Fruit fly (Drosophila melanogaster): Measurements from ENCODE around the gene tnc.
A peak's percentile ranks its signal among the peaks of the same experiment; 100 is the strongest.

Gene tnc

dm6 chr3R:25044816-25045551 lies 60.8 kb downstream of the tnc start, which contains the start of gene 5PtaseI:
TSS of gene 5PtaseI (minus strand) at chr3R:25045151.
- TF ChIP-seq Eip78C (GFP tag), result peak; percentile 50
- TF ChIP-seq Eip75B (GFP tag; optimal IDR thresholded peaks at IDR 0.05), result peak; percentile 74
- TF ChIP-seq CG31627 (GFP tag; optimal IDR thresholded peaks at IDR 0.05), result no peak

dm6 chr3R:25046023-25046422 lies 61.8 kb downstream of the tnc start, which contains the start of gene CG11786:
TSS of gene CG11786 (plus strand) at chr3R:25046323.
- TF ChIP-seq Blimp-1 (GFP tag; optimal IDR thresholded peaks at IDR 0.05) (peak; percentile 19), Smox (GFP tag; optimal IDR thresholded peaks at IDR 0.05) (no peak)

DNA sequence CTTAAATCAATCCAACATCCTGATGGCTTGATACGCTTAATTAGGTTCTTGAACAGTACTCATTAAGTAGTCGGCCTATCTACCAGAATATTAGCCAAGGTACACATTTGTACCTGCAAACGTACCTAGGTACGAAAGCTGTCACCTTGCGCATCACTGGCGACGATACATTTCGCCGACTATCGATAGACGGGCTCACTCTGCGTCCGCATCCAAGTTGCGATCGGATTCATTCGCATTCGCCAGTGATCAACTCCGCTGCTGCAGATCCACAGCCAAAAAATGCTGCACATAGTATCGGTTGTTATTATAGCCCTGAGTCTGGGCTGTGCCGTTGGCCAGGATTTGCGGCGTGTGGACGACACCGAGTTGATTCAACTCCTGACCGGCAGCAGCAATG lies 63.3 kb downstream of the tnc start, which contains the start of gene CG11790:
CG11790 (plus strand) TSS at position 203 of the 400 bp plus-strand sequence.
- TF ChIP-seq esn (GFP tag; optimal IDR thresholded peaks at IDR 0.05), result peak; percentile 34
- no peak for TF ChIP-seq CG8632 (GFP tag; optimal IDR thresholded peaks at IDR 0.05)
- TF ChIP-seq CG6854 (GFP tag; optimal IDR thresholded peaks at IDR 0.05), result peak; percentile 5
- TF ChIP-seq Eip78C (GFP tag), result peak; percentile 22
- peak; percentile 11 for TF ChIP-seq Eip75B (GFP tag; optimal IDR thresholded peaks at IDR 0.05)
- TF ChIP-seq topi (GFP tag; optimal IDR thresholded peaks at IDR 0.05), result peak; percentile 11
- TF ChIP-seq svp (GFP tag), result no peak
- TF ChIP-seq CG1621 (tag; optimal IDR thresholded peaks at IDR 0.05), result peak; percentile 54

dm6 chr3R:25049383-25049741 lies 65.2 kb downstream of the tnc start, which contains the start of gene CG11791:
TSS of gene CG11791 (plus strand) at chr3R:25049616.
- TF ChIP-seq net (GFP tag; optimal IDR thresholded peaks at IDR 0.05) (no peak), CG6854 (GFP tag; optimal IDR thresholded peaks at IDR 0.05) (no peak), Blimp-1 (GFP tag; optimal IDR thresholded peaks at IDR 0.05) (no peak), Eip75B (GFP tag; optimal IDR thresholded peaks at IDR 0.05) (no peak), ss (GFP tag; optimal IDR thresholded peaks at IDR 0.05) (no peak), CG11762 (GFP tag; optimal IDR thresholded peaks at IDR 0.05; ENCODE audit: insufficient read depth) (no peak), CG8319 (GFP tag; optimal IDR thresholded peaks at IDR 0.05) (no peak), CG3032 (tag; optimal IDR thresholded peaks at IDR 0.05) (no peak), CG32006 (GFP tag; optimal IDR thresholded peaks at IDR 0.05) (no peak), CG31627 (GFP tag; optimal IDR thresholded peaks at IDR 0.05) (no peak), vri (GFP tag; optimal IDR thresholded peaks at IDR 0.05) (no peak), Ets96B (tag; optimal IDR thresholded peaks at IDR 0.05) (no peak)

DNA sequence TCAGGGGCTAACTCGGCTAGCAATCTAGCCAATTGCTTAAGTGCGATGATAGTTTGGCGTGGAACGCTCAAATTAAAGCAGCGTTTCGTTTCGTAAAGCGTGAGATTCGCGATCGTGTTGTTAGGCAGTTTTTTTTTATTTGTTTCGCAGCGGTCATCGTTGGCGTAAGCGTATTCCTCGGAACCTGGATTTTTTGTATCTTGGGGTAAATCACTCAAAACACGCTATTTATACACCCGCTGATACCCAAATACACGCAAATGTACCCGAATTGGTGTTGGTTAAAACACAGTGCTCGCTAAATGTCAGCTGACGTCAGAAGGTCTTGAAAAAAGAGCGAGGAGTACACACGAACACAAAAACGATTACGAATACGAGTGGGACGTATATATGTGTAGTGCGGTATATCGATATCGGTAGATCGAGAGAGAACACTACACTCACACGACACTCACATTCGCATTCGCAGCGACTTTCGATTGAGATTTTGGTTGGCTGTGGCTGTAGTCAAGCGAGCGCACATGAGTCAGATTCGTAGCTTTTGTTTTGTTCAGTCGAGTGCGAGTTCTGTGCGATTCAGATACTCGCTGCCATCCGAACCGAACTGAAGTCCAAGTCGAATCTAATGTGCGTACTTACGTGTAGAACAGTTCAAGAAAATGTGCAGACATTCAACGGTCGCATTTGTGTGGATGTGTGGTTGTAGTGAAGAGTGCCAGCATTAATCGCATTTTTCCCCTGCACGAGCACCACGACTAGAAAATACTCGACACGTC lies 65.7 kb downstream of the tnc start:
- TF ChIP-seq Lpt (GFP tag; optimal IDR thresholded peaks at IDR 0.05), result peak; percentile 69
- no peak for TF ChIP-seq CG32006 (GFP tag; optimal IDR thresholded peaks at IDR 0.05)
- TF ChIP-seq spab (GFP tag; optimal IDR thresholded peaks at IDR 0.05), result peak; percentile 34
- peak; percentile 5 for TF ChIP-seq CG7368 (GFP tag; optimal IDR thresholded peaks at IDR 0.05)
- peak; percentile 71 to 75 for TF ChIP-seq ss (GFP tag; optimal IDR thresholded peaks at IDR 0.05)
- peak; percentile 37 for TF ChIP-seq Sox102F (GFP tag; optimal IDR thresholded peaks at IDR 0.05)
- TF ChIP-seq CG3919 (GFP tag; optimal IDR thresholded peaks at IDR 0.05), result peak; percentile 31
- peak; percentile 35 for TF ChIP-seq fkh (GFP tag; optimal IDR thresholded peaks at IDR 0.05)
- TF ChIP-seq esn (GFP tag; optimal IDR thresholded peaks at IDR 0.05), result peak; percentile 42
- TF ChIP-seq Blimp-1 (GFP tag; optimal IDR thresholded peaks at IDR 0.05), result peak; percentile 54
- TF ChIP-seq CG15336 (GFP tag; IDR thresholded peaks at IDR 0.05), result no peak
- TF ChIP-seq CG11762 (GFP tag; optimal IDR thresholded peaks at IDR 0.05; ENCODE audit: insufficient read depth), result no peak
- peak; percentile 35 for TF ChIP-seq CG6276 (GFP tag; optimal IDR thresholded peaks at IDR 0.05)
- no peak for TF ChIP-seq CG4318 (GFP tag; optimal IDR thresholded peaks at IDR 0.05)
- peak; percentile 79 for TF ChIP-seq fd85E (GFP tag; optimal IDR thresholded peaks at IDR 0.05)
- no peak for TF ChIP-seq Hr4 (GFP tag; optimal IDR thresholded peaks at IDR 0.05)
- peak; percentile 14 for TF ChIP-seq Ets96B (tag; optimal IDR thresholded peaks at IDR 0.05)
- TF ChIP-seq Eip75B (GFP tag; optimal IDR thresholded peaks at IDR 0.05), result peak; percentile 16
- peak; percentile 8 for TF ChIP-seq dsx (GFP tag; optimal IDR thresholded peaks at IDR 0.05; ENCODE audit: poor library complexity, severe bottlenecking)
- peak; percentile 47 for TF ChIP-seq Sox14 (GFP tag; optimal IDR thresholded peaks at IDR 0.05)
- peak; percentile 66 for TF ChIP-seq CG6854 (GFP tag; optimal IDR thresholded peaks at IDR 0.05)
- TF ChIP-seq net (GFP tag; optimal IDR thresholded peaks at IDR 0.05), result no peak
- peak; percentile 31 for TF ChIP-seq Met (GFP tag; optimal IDR thresholded peaks at IDR 0.05)
- TF ChIP-seq CG11902 (GFP tag; optimal IDR thresholded peaks at IDR 0.05), result no peak
- TF ChIP-seq CG16779 (tag; optimal IDR thresholded peaks at IDR 0.05), result no peak
- TF ChIP-seq Eip93F (GFP tag; optimal IDR thresholded peaks at IDR 0.05), result peak; percentile 80
- TF ChIP-seq Eip78C (GFP tag), result peak; percentile 89
- TF ChIP-seq CG1621 (tag; optimal IDR thresholded peaks at IDR 0.05), result peak; percentile 42
- peak; percentile 77 for TF ChIP-seq vri (GFP tag; optimal IDR thresholded peaks at IDR 0.05)
- TF ChIP-seq svp (GFP tag), result no peak

Measured in whole organism, prepupa.